Fruit fly (Drosophila melanogaster) whole organism, wandering third instar larva: ENCODE measurements around the gene CG14443.

Experiments used
- CG32264 ChIP-seq: fragments of 200-800 bp; sonication (Bioruptor generic); optimal IDR thresholded peaks from 2 replicates; lab custom pipeline; 2016; ENCODE audit warnings: missing biosample characterization, missing genetic modification characterization
- CG9705 ChIP-seq: fragments of 200-800 bp; sonication (Bioruptor generic); optimal IDR thresholded peaks from 2 replicates; lab custom pipeline; 2018; ENCODE audit warnings: missing biosample characterization, mild to moderate bottlenecking, missing genetic modification characterization
- CrebA ChIP-seq: fragments of 200-800 bp; sonication (Bioruptor generic); optimal IDR thresholded peaks from 2 replicates; lab custom pipeline; 2016; ENCODE audit warnings: missing biosample characterization, mild to moderate bottlenecking, missing genetic modification characterization, borderline replicate concordance
- Dfd ChIP-seq: fragments of >200 bp; optimal IDR thresholded peaks from 2 replicates; lab custom pipeline; 2017; ENCODE audit warnings: missing biosample characterization, missing genetic modification characterization
- HLH106 ChIP-seq: fragments of 200-800 bp; optimal IDR thresholded peaks from 3 replicates; lab custom pipeline; 2019; ENCODE audit warnings: missing biosample characterization, mild to moderate bottlenecking, missing genetic modification characterization, moderate library complexity
- Hnf4 ChIP-seq: fragments of 200-800 bp; sonication (Bioruptor generic); optimal IDR thresholded peaks from 2 replicates; lab custom pipeline; 2016; ENCODE audit warnings: missing biosample characterization, mild to moderate bottlenecking, missing genetic modification characterization
- Hr78 ChIP-seq: fragments of >200 bp; optimal IDR thresholded peaks from 2 replicates; lab custom pipeline; 2017; ENCODE audit warnings: missing biosample characterization, missing genetic modification characterization
- Jra ChIP-seq: sonication (Bioruptor generic); optimal IDR thresholded peaks from 2 replicates; lab custom pipeline; 2016; ENCODE audit warnings: missing biosample characterization, missing genetic modification characterization
- Mio ChIP-seq: sonication (Bioruptor generic); optimal IDR thresholded peaks from 2 replicates; lab custom pipeline; 2016; ENCODE audit warnings: missing biosample characterization, missing genetic modification characterization
- Myc ChIP-seq: fragments of >200 bp; optimal IDR thresholded peaks from 2 replicates; lab custom pipeline; 2017
- N ChIP-seq: fragments of >200 bp; optimal IDR thresholded peaks from 2 replicates; lab custom pipeline; 2018; ENCODE audit warnings: missing biosample characterization, missing external identifiers, missing genetic modification characterization
- OdsH ChIP-seq: fragments of 200-800 bp; sonication (Bioruptor generic); optimal IDR thresholded peaks from 2 replicates; lab custom pipeline; 2016; ENCODE audit warnings: missing biosample characterization, mild to moderate bottlenecking, missing genetic modification characterization
- Rel ChIP-seq, 2 experiments: fragments of 200-800 bp; sonication (Bioruptor generic) in 1 of 2; optimal IDR thresholded peaks; 2 replicates in 1 of 2; 3 replicates in 1 of 2; lab custom pipeline; 2016 to 2019; ENCODE audit warnings: mild to moderate bottlenecking in 2 of 2, missing biosample characterization in 2 of 2, missing genetic modification characterization in 2 of 2, moderate library complexity in 1 of 2
- Sp1 ChIP-seq: fragments of 200-800 bp; sonication (Bioruptor generic); optimal IDR thresholded peaks from 3 replicates; lab custom pipeline; 2019; ENCODE audit warnings: missing biosample characterization, mild to moderate bottlenecking, missing genetic modification characterization, moderate library complexity
- br ChIP-seq: fragments of 200-800 bp; sonication (Bioruptor generic); optimal IDR thresholded peaks from 2 replicates; lab custom pipeline; 2016; ENCODE audit warnings: missing biosample characterization, missing genetic modification characterization
- dl ChIP-seq, 2 experiments: fragments of 175-275, 200-275 bp in 1 of 2; fragments of 200-275 bp in 1 of 2; sonication (Bioruptor generic); optimal IDR thresholded peaks; lab custom pipeline; 2018; ENCODE audit warnings: mild to moderate bottlenecking in 2 of 2, missing biosample characterization in 2 of 2, missing genetic modification characterization in 2 of 2, moderate library complexity in 2 of 2; ENCODE audit not compliant: partially characterized antibody in 2 of 2, insufficient read depth in 1 of 2
- dmrt93B ChIP-seq: fragments of 200-800 bp; sonication (Bioruptor generic); optimal IDR thresholded peaks from 2 replicates; lab custom pipeline; 2018; ENCODE audit warnings: missing biosample characterization, mild to moderate bottlenecking, missing genetic modification characterization
- ey ChIP-seq: fragments of 200-800 bp; sonication (Bioruptor generic); optimal IDR thresholded peaks from 2 replicates; lab custom pipeline; 2016; ENCODE audit warnings: missing biosample characterization, missing genetic modification characterization
- foxo ChIP-seq, 2 experiments: fragments of 200-800 bp; sonication (Bioruptor generic); optimal IDR thresholded peaks; 2 replicates in 1 of 2; 3 replicates in 1 of 2; lab custom pipeline; 2016 to 2017; ENCODE audit warnings: missing biosample characterization in 2 of 2, missing genetic modification characterization in 2 of 2
- fru ChIP-seq: fragments of 200-800 bp; sonication (Bioruptor generic); optimal IDR thresholded peaks from 3 replicates; lab custom pipeline; 2016; ENCODE audit warnings: missing biosample characterization, mild to moderate bottlenecking, missing genetic modification characterization
- h ChIP-seq: fragments of 200-800 bp; sonication (Bioruptor generic); optimal IDR thresholded peaks from 3 replicates; lab custom pipeline; 2016; ENCODE audit warnings: missing biosample characterization, mild to moderate bottlenecking, missing genetic modification characterization
- lola ChIP-seq: fragments of >200 bp; optimal IDR thresholded peaks from 2 replicates; lab custom pipeline; 2017; ENCODE audit warnings: missing biosample characterization, missing genetic modification characterization
- pan ChIP-seq: fragments of >200 bp; optimal IDR thresholded peaks from 2 replicates; lab custom pipeline; 2017
- psq ChIP-seq: fragments of 200-800 bp; sonication (Bioruptor generic); optimal IDR thresholded peaks from 3 replicates; lab custom pipeline; 2017; ENCODE audit warnings: missing biosample characterization, mild to moderate bottlenecking, missing genetic modification characterization, moderate library complexity
- rgr ChIP-seq: fragments of 200-800 bp; sonication (Bioruptor generic); optimal IDR thresholded peaks from 3 replicates; lab custom pipeline; 2016; ENCODE audit warnings: missing biosample characterization, mild to moderate bottlenecking, missing genetic modification characterization
- tai ChIP-seq: sonication (Bioruptor generic); optimal IDR thresholded peaks from 2 replicates; lab custom pipeline; 2016; ENCODE audit warnings: missing biosample characterization, missing genetic modification characterization
- usp ChIP-seq: fragments of >200 bp; optimal IDR thresholded peaks from 2 replicates; lab custom pipeline; 2017; ENCODE audit warnings: missing biosample characterization, missing genetic modification characterization

The CG14443 gene

dm6 chrX:6661880-6662279 is 28.1 kb downstream of the CG14443 start:
- TF ChIP-seq rgr (GFP tag; lab: Kevin White, UChicago) (no peak), lola (no peak), foxo (GFP tag; optimal IDR thresholded peaks at IDR 0.05; lab: Kevin White, UChicago) (peak in 1 of 2 experiments; percentile 6), CrebA (no peak), Dfd (GFP tag; lab: Kevin White, UChicago) (no peak), OdsH (GFP tag; lab: Kevin White, UChicago) (peak; percentile 21), psq (GFP tag; lab: Kevin White, UChicago) (peak; percentile 9), N (GFP tag; lab: Kevin White, UChicago) (no peak), br (GFP tag; lab: Kevin White, UChicago) (no peak)

DNA sequence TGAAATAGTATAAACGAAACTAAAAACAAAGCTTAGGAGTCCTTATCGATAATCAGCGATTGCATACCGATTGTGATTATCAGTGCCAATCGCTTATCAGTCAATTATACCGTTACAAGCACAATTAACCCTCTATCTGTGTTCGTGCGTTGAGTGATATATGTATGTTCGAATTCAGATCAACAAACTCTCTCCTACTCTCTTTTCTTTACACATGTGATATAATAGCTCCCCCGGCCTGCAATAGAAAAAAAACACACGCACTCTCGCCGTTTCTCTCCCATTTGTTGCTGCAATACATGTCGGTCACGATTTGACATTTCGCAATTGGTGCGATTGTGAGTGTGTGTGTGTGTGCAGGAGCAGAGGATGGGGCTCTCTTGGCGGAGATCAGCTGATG is 28.6 kb downstream of the CG14443 start:
- no peak for TF ChIP-seq dl (GFP tag; optimal IDR thresholded peaks at IDR 0.05; lab: Kevin White, UChicago; ENCODE audit: insufficient read depth in 1 of 2, partially characterized antibody in 2 of 2)
- TF ChIP-seq ey (GFP tag; lab: Kevin White, UChicago) = no peak
- TF ChIP-seq h (GFP tag; lab: Kevin White, UChicago) = no peak
- TF ChIP-seq foxo (GFP tag; optimal IDR thresholded peaks at IDR 0.05; lab: Kevin White, UChicago) = no peak
- no peak for TF ChIP-seq Jra (GFP tag; lab: Kevin White, UChicago)
- no peak for TF ChIP-seq CG32264 (GFP tag; lab: Kevin White, UChicago)
- TF ChIP-seq OdsH (GFP tag; lab: Kevin White, UChicago) = no peak
- TF ChIP-seq br (GFP tag; lab: Kevin White, UChicago) = no peak
- no peak for TF ChIP-seq dmrt93B (GFP tag; lab: Kevin White, UChicago)
- TF ChIP-seq CG9705 = no peak
- no peak for TF ChIP-seq fru (GFP tag; lab: Kevin White, UChicago)
- TF ChIP-seq Mio = no peak
- no peak for TF ChIP-seq Hnf4 (GFP tag; lab: Kevin White, UChicago)
- no peak for TF ChIP-seq Sp1
- no peak for TF ChIP-seq usp
- TF ChIP-seq N (GFP tag; lab: Kevin White, UChicago) = no peak
- no peak for TF ChIP-seq Hr78 (GFP tag; lab: Kevin White, UChicago)

DNA sequence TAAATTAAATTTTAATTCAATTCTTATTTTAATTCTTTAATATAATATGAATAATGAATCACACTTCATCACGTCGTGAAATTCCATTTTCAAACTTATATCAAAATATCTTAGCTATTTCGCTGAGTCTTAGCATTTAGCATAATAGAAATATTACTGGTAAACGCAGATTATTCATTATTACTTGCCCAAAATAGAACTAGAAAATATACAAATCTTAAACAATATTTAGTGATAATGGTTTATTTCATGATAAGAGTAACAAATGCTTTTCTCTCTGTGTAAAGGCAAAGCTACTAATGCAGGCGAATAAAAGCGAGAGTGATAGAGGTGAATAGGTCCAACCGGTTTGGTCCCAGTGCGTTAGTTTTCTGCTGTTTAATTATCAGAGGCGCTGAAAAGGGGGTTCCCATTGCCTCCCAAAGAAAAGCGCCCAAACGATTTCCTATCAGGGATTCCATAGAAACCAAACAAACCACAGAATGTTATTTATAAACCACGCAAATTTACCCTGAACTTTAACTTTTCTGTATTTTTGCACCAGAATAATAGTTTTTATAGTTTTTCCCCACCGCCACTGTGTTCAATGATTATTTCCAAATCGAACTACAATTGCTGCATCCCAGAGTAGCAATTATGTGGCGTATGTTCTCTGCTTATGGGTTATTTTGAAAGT is 29.3 kb downstream of the CG14443 start:
- TF ChIP-seq Dfd (GFP tag; lab: Kevin White, UChicago) (no peak), foxo (GFP tag; optimal IDR thresholded peaks at IDR 0.05; lab: Kevin White, UChicago) (peak in 1 of 2 experiments; percentile 38), fru (GFP tag; lab: Kevin White, UChicago) (peak; percentile 31), ey (GFP tag; lab: Kevin White, UChicago) (peak; percentile 12), N (GFP tag; lab: Kevin White, UChicago) (no peak), dl (GFP tag; optimal IDR thresholded peaks at IDR 0.05; lab: Kevin White, UChicago; ENCODE audit: insufficient read depth in 1 of 2, partially characterized antibody in 2 of 2) (no peak), pan (lab: Kevin White, UChicago) (no peak)

dm6 chrX:6663976-6664375 is 30.2 kb downstream of the CG14443 start:
- no peak for TF ChIP-seq Rel (GFP tag; optimal IDR thresholded peaks at IDR 0.05; lab: Kevin White, UChicago)
- peak; percentile 32 for TF ChIP-seq Rel (tag; optimal IDR thresholded peaks at IDR 0.05; lab: Kevin White, UChicago)
- no peak for TF ChIP-seq tai (GFP tag; lab: Kevin White, UChicago)

DNA sequence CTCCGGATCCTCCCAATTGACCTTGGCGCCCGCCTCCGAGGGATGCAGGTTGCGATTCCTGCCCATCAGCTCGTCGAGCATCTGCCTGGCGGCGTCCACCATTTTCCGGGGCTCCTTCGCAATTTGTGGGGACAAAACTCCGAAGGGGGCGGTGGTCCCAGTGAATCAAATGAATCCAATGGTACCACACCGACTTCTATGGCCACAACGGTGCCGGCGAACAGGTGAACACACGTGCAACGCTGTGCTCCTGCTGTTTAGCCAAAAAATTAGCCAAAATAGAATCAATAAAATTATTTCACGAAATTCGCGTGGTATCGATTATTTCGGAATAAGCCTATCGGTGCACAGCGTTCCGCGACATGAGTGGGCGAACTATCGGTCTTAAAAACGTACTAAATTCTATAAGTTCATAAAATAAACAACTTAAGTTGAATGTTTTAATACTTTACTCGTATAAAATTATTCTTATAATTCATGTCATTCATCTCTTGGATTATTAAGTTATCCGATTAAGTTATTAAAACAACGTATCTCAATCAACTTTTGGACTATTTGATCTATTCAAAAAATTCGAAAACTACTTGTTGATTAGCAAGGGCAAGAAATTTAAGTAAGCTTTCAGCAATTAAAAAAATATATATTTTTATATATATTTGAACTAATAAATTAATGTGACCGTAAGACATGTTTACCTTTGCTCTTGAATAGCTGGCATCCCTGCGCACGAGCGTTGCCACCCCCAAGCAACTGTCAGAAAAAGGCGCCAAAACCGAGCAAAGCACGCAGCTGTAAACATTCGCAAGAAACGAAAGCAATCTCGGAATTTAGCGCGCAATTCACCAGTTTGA is 40.1 kb downstream of the CG14443 start, which contains the start of the genes CG3198 and Mcm6:
Gene CG3198 (minus strand): TSS at position 337 of the 851 bp plus-strand sequence.
Gene Mcm6 (plus strand): TSS at position 751 of the 851 bp plus-strand sequence.
- TF ChIP-seq HLH106 (tag; lab: Kevin White, UChicago) (peak; percentile 16), Myc (lab: Kevin White, UChicago) (peak; percentile 6), lola (no peak)
